Fruit fly (Drosophila melanogaster) whole organism, embryonic: ENCODE measurements around the gene Vps2.

Experiments
- CG10147 ChIP-seq: fragments of 200-800 bp; sonication (Bioruptor generic); optimal IDR thresholded peaks from 2 replicates; lab custom pipeline; 2019; ENCODE audit warnings: missing biosample characterization, mild to moderate bottlenecking, missing genetic modification characterization, moderate library complexity
- CG10959 ChIP-seq: fragments of 200-800 bp; sonication (Bioruptor generic); IDR thresholded peaks from 2 replicates; pipeline ENCODE4 v1.3.6; 2022; ENCODE audit warnings: missing biosample characterization, missing genetic modification characterization
- CG11695 ChIP-seq: fragments of 200-800 bp; sonication (Bioruptor generic); IDR thresholded peaks from 3 replicates; pipeline ENCODE4 v1.3.6; 2022; ENCODE audit warnings: missing biosample characterization, missing genetic modification characterization
- CG11696 ChIP-seq: fragments of 200-800 bp; sonication (Bioruptor generic); IDR thresholded peaks from 2 replicates; pipeline ENCODE4 v1.3.6; 2022; ENCODE audit warnings: missing biosample characterization, missing genetic modification characterization
- CG11723 ChIP-seq: fragments of 200-800 bp; sonication (Bioruptor generic); optimal IDR thresholded peaks from 2 replicates; lab custom pipeline; 2017; ENCODE audit warnings: missing biosample characterization, mild to moderate bottlenecking, missing genetic modification characterization
- CG13424 ChIP-seq: fragments of 200-800 bp; sonication (Bioruptor generic); optimal IDR thresholded peaks from 2 replicates; lab custom pipeline; 2019; ENCODE audit warnings: missing biosample characterization, mild to moderate bottlenecking, missing genetic modification characterization, moderate library complexity
- CG15514 ChIP-seq: fragments of 200-800 bp; sonication (Bioruptor generic); optimal IDR thresholded peaks from 3 replicates; lab custom pipeline; 2017; ENCODE audit warnings: missing biosample characterization, missing genetic modification characterization, mild to moderate bottlenecking, moderate library complexity, missing genetic modification reagents
- CG17612 ChIP-seq: fragments of 200-800 bp; sonication (Bioruptor generic); IDR thresholded peaks from 2 replicates; pipeline ENCODE4 v1.3.6; 2022; ENCODE audit warnings: missing biosample characterization, missing genetic modification characterization
- CG18599 ChIP-seq: fragments of 200-800 bp; sonication (Bioruptor generic); optimal IDR thresholded peaks from 3 replicates; lab custom pipeline; 2017; ENCODE audit warnings: missing biosample characterization, missing genetic modification characterization, mild to moderate bottlenecking, moderate library complexity, missing genetic modification reagents
- CG18764 ChIP-seq: fragments of 200-800 bp; sonication (Bioruptor generic); optimal IDR thresholded peaks from 3 replicates; lab custom pipeline; 2016; ENCODE audit warnings: missing biosample characterization, missing genetic modification characterization
- CG2678 ChIP-seq: fragments of 200-800 bp; sonication (Bioruptor generic); optimal IDR thresholded peaks from 3 replicates; lab custom pipeline; 2019; ENCODE audit warnings: missing biosample characterization, mild to moderate bottlenecking, missing genetic modification characterization, moderate library complexity
- CG31365 ChIP-seq: fragments of 200-800 bp; sonication (Bioruptor generic); optimal IDR thresholded peaks from 2 replicates; lab custom pipeline; 2018; ENCODE audit warnings: missing biosample characterization, mild to moderate bottlenecking, missing genetic modification characterization
- CG32532 ChIP-seq: fragments of 200-800 bp; sonication (Bioruptor generic); IDR thresholded peaks from 2 replicates; pipeline ENCODE4 v1.3.6; 2022; ENCODE audit warnings: missing biosample characterization, missing genetic modification characterization
- CG3726 ChIP-seq: fragments of 200-800 bp; sonication (Bioruptor generic); IDR thresholded peaks from 3 replicates; pipeline ENCODE4, ENCODE4 v1.3.6; 2022; ENCODE audit warnings: missing biosample characterization, missing genetic modification characterization
- CG4404 ChIP-seq: fragments of 200-800 bp; sonication (Bioruptor generic); IDR thresholded peaks from 2 replicates; pipeline ENCODE4 v1.3.6; 2022; ENCODE audit warnings: missing biosample characterization, missing genetic modification characterization
- CG5180 ChIP-seq: fragments of 200-800 bp; sonication (Bioruptor generic); optimal IDR thresholded peaks from 3 replicates; lab custom pipeline; 2017; ENCODE audit warnings: missing biosample characterization, missing genetic modification characterization, mild to moderate bottlenecking, moderate library complexity, missing genetic modification reagents
- CG5953 ChIP-seq: fragments of 200-800 bp; sonication (Bioruptor generic); IDR thresholded peaks from 2 replicates; pipeline ENCODE4 v1.3.6; 2022; ENCODE audit warnings: missing biosample characterization, missing genetic modification characterization
- CG6689 ChIP-seq: fragments of 200-800 bp; sonication (Bioruptor generic); IDR thresholded peaks from 2 replicates; pipeline ENCODE4 v1.3.6; 2022; ENCODE audit warnings: missing biosample characterization, missing genetic modification characterization
- CG7786 ChIP-seq: fragments of 200-800 bp; sonication (Bioruptor generic); optimal IDR thresholded peaks from 2 replicates; lab custom pipeline; 2016; ENCODE audit warnings: missing biosample characterization, missing genetic modification characterization
- CG7963 ChIP-seq: fragments of 200-800 bp; sonication (Bioruptor generic); IDR thresholded peaks from 3 replicates; pipeline ENCODE4 v1.3.6; 2022; ENCODE audit warnings: missing biosample characterization, missing genetic modification characterization; ENCODE audit not compliant: partially characterized antibody
- CG8478 ChIP-seq: fragments of >200 bp; optimal IDR thresholded peaks from 2 replicates; lab custom pipeline; 2018
- CG8944 ChIP-seq: fragments of 200-800 bp; sonication (Bioruptor generic); optimal IDR thresholded peaks from 3 replicates; lab custom pipeline; 2016; ENCODE audit warnings: missing biosample characterization, missing genetic modification characterization
- D19A ChIP-seq: fragments of 200-800 bp; optimal IDR thresholded peaks from 3 replicates; lab custom pipeline; 2019; ENCODE audit warnings: missing biosample characterization, mild to moderate bottlenecking, missing genetic modification characterization, moderate library complexity
- D19B ChIP-seq: fragments of 200-800 bp; sonication (Bioruptor generic); optimal IDR thresholded peaks from 2 replicates; lab custom pipeline; 2017; ENCODE audit warnings: missing biosample characterization, mild to moderate bottlenecking, missing genetic modification characterization
- Dek ChIP-seq: fragments of 200-800 bp; sonication (Bioruptor generic); optimal IDR thresholded peaks from 3 replicates; lab custom pipeline; 2019; ENCODE audit warnings: missing biosample characterization, mild to moderate bottlenecking, missing genetic modification characterization, moderate library complexity
- Doc2 ChIP-seq: fragments of 200-800 bp; sonication (Bioruptor generic); IDR thresholded peaks from 2 replicates; pipeline ENCODE4 v1.3.6; 2022; ENCODE audit warnings: missing biosample characterization, missing genetic modification characterization
- E2f1 ChIP-seq: fragments of 200-800 bp; sonication (Bioruptor generic); IDR thresholded peaks from 2 replicates; pipeline ENCODE4 v1.3.6; 2022; ENCODE audit warnings: missing biosample characterization, missing genetic modification characterization
- GATAe ChIP-seq: fragments of 200-800 bp; sonication (Bioruptor generic); conservative IDR thresholded peaks from 2 replicates; pipeline ENCODE4 v1.3.6; 2022; ENCODE audit warnings: missing biosample characterization, missing genetic modification characterization
- Nf-YA ChIP-seq: fragments of 200-800 bp; sonication (Bioruptor generic); IDR thresholded peaks from 2 replicates; pipeline ENCODE4 v1.3.6; 2022; ENCODE audit warnings: missing biosample characterization, missing genetic modification characterization
- Sox100B ChIP-seq: fragments of 200-800 bp; sonication (Bioruptor generic); optimal IDR thresholded peaks from 3 replicates; lab custom pipeline; 2018; ENCODE audit warnings: missing biosample characterization, mild to moderate bottlenecking, missing genetic modification characterization
- Sry-δ ChIP-seq: fragments of 200-800 bp; sonication (Bioruptor generic); optimal IDR thresholded peaks from 2 replicates; lab custom pipeline; 2016; ENCODE audit warnings: missing biosample characterization, missing genetic modification characterization
- Usf ChIP-seq: fragments of 200-800 bp; sonication (Bioruptor generic); optimal IDR thresholded peaks from 2 replicates; lab custom pipeline; 2017; ENCODE audit warnings: missing genotype, missing biosample characterization, missing genetic modification characterization
- Xbp1 ChIP-seq: fragments of 200-800 bp; sonication (Bioruptor generic); optimal IDR thresholded peaks from 3 replicates; lab custom pipeline; 2016; ENCODE audit warnings: missing biosample characterization, mild to moderate bottlenecking, missing genetic modification characterization
- abd-A ChIP-seq: fragments of 200-800 bp; sonication (Bioruptor generic); optimal IDR thresholded peaks from 3 replicates; lab custom pipeline; 2019; ENCODE audit warnings: missing biosample characterization, mild to moderate bottlenecking, missing genetic modification characterization, moderate library complexity
- ato ChIP-seq: fragments of 200-800 bp; sonication (Bioruptor generic); IDR thresholded peaks from 2 replicates; pipeline ENCODE4 v1.3.6; 2022; ENCODE audit warnings: missing biosample characterization, missing genetic modification characterization; ENCODE audit not compliant: partially characterized antibody
- cad ChIP-seq: fragments of >200 bp; optimal IDR thresholded peaks from 2 replicates; lab custom pipeline; 2017; ENCODE audit warnings: missing biosample characterization, missing genetic modification characterization
- cato ChIP-seq: fragments of 200-800 bp; sonication (Bioruptor generic); optimal IDR thresholded peaks from 2 replicates; lab custom pipeline; 2016; ENCODE audit warnings: missing biosample characterization, missing genetic modification characterization, borderline replicate concordance
- chm ChIP-seq: fragments of 200-800 bp; sonication (Bioruptor generic); IDR thresholded peaks from 2 replicates; pipeline ENCODE4 v1.3.6; 2022; ENCODE audit warnings: missing biosample characterization, missing genetic modification characterization
- dmrt11E ChIP-seq: fragments of 200-800 bp; sonication (Bioruptor generic); optimal IDR thresholded peaks from 3 replicates; lab custom pipeline; 2018; ENCODE audit warnings: missing biosample characterization, mild to moderate bottlenecking, missing genetic modification characterization, moderate library complexity
- grn ChIP-seq: fragments of 200-800 bp; sonication (Bioruptor generic); optimal IDR thresholded peaks from 3 replicates; lab custom pipeline; 2017; ENCODE audit warnings: missing biosample characterization, missing genetic modification characterization
- gsb ChIP-seq: fragments of 200-800 bp; sonication (Bioruptor generic); IDR thresholded peaks from 2 replicates; pipeline ENCODE4 v1.3.6; 2022; ENCODE audit warnings: missing biosample characterization, missing genetic modification characterization
- nau ChIP-seq: fragments of 200-800 bp; sonication (Bioruptor generic); optimal IDR thresholded peaks from 3 replicates; lab custom pipeline; 2017; ENCODE audit warnings: missing biosample characterization, mild to moderate bottlenecking, missing genetic modification characterization, missing genetic modification reagents
- pb ChIP-seq: fragments of 200-800 bp; sonication (Bioruptor generic); optimal IDR thresholded peaks from 3 replicates; lab custom pipeline; 2016; ENCODE audit warnings: missing biosample characterization, missing genetic modification characterization
- psq ChIP-seq: fragments of 200-800 bp; sonication (Bioruptor generic); optimal IDR thresholded peaks from 2 replicates; lab custom pipeline; 2017; ENCODE audit warnings: missing biosample characterization, missing genetic modification characterization
- pzg ChIP-seq: fragments of 200-800 bp; sonication (Bioruptor generic); optimal IDR thresholded peaks from 3 replicates; lab custom pipeline; 2018; ENCODE audit warnings: missing biosample characterization, mild to moderate bottlenecking, missing genetic modification characterization, moderate library complexity
- sima ChIP-seq: fragments of 200-800 bp; sonication (Bioruptor generic); optimal IDR thresholded peaks from 2 replicates; lab custom pipeline; 2016; ENCODE audit warnings: missing biosample characterization, missing genetic modification characterization
- stwl ChIP-seq: fragments of 200-800 bp; sonication (Bioruptor generic); optimal IDR thresholded peaks from 3 replicates; lab custom pipeline; 2018; ENCODE audit warnings: missing biosample characterization, mild to moderate bottlenecking, missing genetic modification characterization, moderate library complexity
- twi ChIP-seq: fragments of 200-800 bp; optimal IDR thresholded peaks from 2 replicates; lab custom pipeline; 2019; ENCODE audit warnings: missing biosample characterization, mild to moderate bottlenecking, missing genetic modification characterization, moderate library complexity
- zen ChIP-seq: fragments of 200-800 bp; sonication (Bioruptor generic); optimal IDR thresholded peaks from 3 replicates; lab custom pipeline; 2018; ENCODE audit warnings: missing biosample characterization, mild to moderate bottlenecking, missing genetic modification characterization, moderate library complexity

Vps2 gene

dm6 chr3R:26020244-26021171 lies 32.1 kb upstream of the Vps2 start (continued):
- TF ChIP-seq CG18599 (GFP tag; lab: Kevin White, UChicago) (peak; percentile 73), dmrt11E (tag; lab: Kevin White, UChicago) (peak; percentile 76), CG6689 (GFP tag; lab: Robert Waterston, UW) (peak; percentile 64), CG3726 (GFP tag; lab: Robert Waterston, UW) (no peak), CG7786 (GFP tag; lab: Kevin White, UChicago) (no peak), CG15514 (GFP tag; lab: Kevin White, UChicago) (peak; percentile 8), CG11723 (peak; percentile 28), twi (tag; lab: Kevin White, UChicago) (no peak), CG10147 (peak; percentile 42), sima (GFP tag; lab: Kevin White, UChicago) (no peak), CG31365 (tag; lab: Kevin White, UChicago) (no peak), zen (tag; lab: Kevin White, UChicago) (peak; percentile 47), D19B (GFP tag; lab: Kevin White, UChicago) (peak; percentile 30), CG10959 (no peak), Sry-δ (GFP tag; lab: Kevin White, UChicago) (no peak), CG2678 (tag; lab: Kevin White, UChicago) (peak; percentile 82), CG8944 (GFP tag; lab: Kevin White, UChicago) (no peak), cad (GFP tag; lab: Kevin White, UChicago) (no peak), pb (no peak), Usf (GFP tag; lab: Kevin White, UChicago) (peak; percentile 1), CG5180 (GFP tag; lab: Kevin White, UChicago) (peak; percentile 43), grn (GFP tag; lab: Kevin White, UChicago) (no peak), CG18764 (peak; percentile 40), CG13424 (tag; lab: Kevin White, UChicago) (peak; percentile 72), CG17612 (GFP tag; lab: Robert Waterston, UW) (no peak), CG8478 (peak; percentile 82), Nf-YA (GFP tag; lab: Robert Waterston, UW) (peak; percentile 85), GATAe (no peak), E2f1 (GFP tag; lab: Robert Waterston, UW) (peak; percentile 62), pzg (GFP tag; lab: Kevin White, UChicago) (no peak), chm (peak; percentile 8; the same call in 1 of the 2 replicates), Sox100B (peak; percentile 76), stwl (no peak), ato (GFP tag; lab: Robert Waterston, UW) (peak; percentile 31; the same call in 1 of the 2 replicates), CG11695 (GFP tag; lab: Robert Waterston, UW) (peak; percentile 73; the same call in 1 of the 3 replicates), Dek (tag; lab: Kevin White, UChicago) (peak; percentile 44), CG5953 (0 out of 2 replicates have a peak, but pooled peaks have one; percentile 26), CG4404 (GFP tag; lab: Robert Waterston, UW) (no peak), D19A (tag; lab: Kevin White, UChicago) (peak; percentile 57), nau (GFP tag; lab: Kevin White, UChicago) (peak; percentile 59), Doc2 (no peak), CG32532 (peak; percentile 45), gsb (GFP tag; lab: Robert Waterston, UW) (no peak), CG7963 (GFP tag; lab: Robert Waterston, UW) (no peak), psq (GFP tag; lab: Kevin White, UChicago) (no peak), CG11696 (GFP tag; lab: Robert Waterston, UW) (no peak), Xbp1 (GFP tag; lab: Kevin White, UChicago) (peak; percentile 51), cato (GFP tag; lab: Kevin White, UChicago) (peak; percentile 14), abd-A (tag; lab: Kevin White, UChicago) (peak; percentile 87)
